Worm (Caenorhabditis elegans) whole organism, early embryonic: ENCODE measurements around the gene T01G5.6.

Experiments used
- B0310.2 ChIP-seq: sonication (generic microtip); optimal IDR thresholded peaks from 2 replicates; lab custom pipeline; 2016; ENCODE audit warnings: mild to moderate bottlenecking, missing genetic modification characterization, missing compliant biosample characterization
- F13C5.2 ChIP-seq: sonication (generic microtip); optimal IDR thresholded peaks from 2 replicates; lab custom pipeline; 2017; ENCODE audit warnings: mild to moderate bottlenecking, missing genetic modification characterization, inconsistent platforms, missing compliant biosample characterization
- aly-1 ChIP-seq: sonication (generic microtip); optimal IDR thresholded peaks from 2 replicates; lab custom pipeline; 2016; ENCODE audit warnings: missing genetic modification characterization, missing compliant biosample characterization
- ama-1 ChIP-seq: fragments of 150-350 bp; optimal IDR thresholded peaks from 2 replicates; lab custom pipeline; 2014
- ceh-13 ChIP-seq: fragments of 200-800 bp; sonication (Bioruptor generic); optimal IDR thresholded peaks from 2 replicates; lab custom pipeline; 2018; ENCODE audit warnings: mild to moderate bottlenecking, missing genetic modification characterization, missing compliant biosample characterization
- ceh-36 ChIP-seq: sonication (generic microtip); optimal IDR thresholded peaks from 2 replicates; lab custom pipeline; 2016; ENCODE audit warnings: missing genetic modification characterization, inconsistent platforms, missing compliant biosample characterization
- ets-7 ChIP-seq: sonication (generic microtip); optimal IDR thresholded peaks from 2 replicates; lab custom pipeline; 2016; ENCODE audit warnings: missing genotype, missing genetic modification characterization, missing compliant biosample characterization
- flt-1 ChIP-seq: fragments of 200-800 bp; sonication (Bioruptor generic); IDR thresholded peaks from 2 replicates; pipeline ENCODE4 v1.3.6; 2022; ENCODE audit warnings: missing genetic modification characterization, missing compliant biosample characterization
- hmbx-1 ChIP-seq: sonication (generic microtip); optimal IDR thresholded peaks from 2 replicates; lab custom pipeline; 2016; ENCODE audit warnings: mild to moderate bottlenecking, missing genetic modification characterization, missing compliant biosample characterization
- hmg-4 ChIP-seq: fragments of 200-800 bp; sonication (Bioruptor generic); optimal IDR thresholded peaks from 2 replicates; lab custom pipeline; 2018; ENCODE audit warnings: mild to moderate bottlenecking, missing genetic modification characterization, missing compliant biosample characterization
- hnd-1 ChIP-seq: sonication (generic microtip); optimal IDR thresholded peaks from 2 replicates; lab custom pipeline; 2016; ENCODE audit warnings: missing genetic modification characterization, missing compliant biosample characterization
- pes-1 ChIP-seq: fragments of 200-800 bp; sonication (Bioruptor generic); IDR thresholded peaks from 2 replicates; pipeline ENCODE4 v1.3.6; 2022; ENCODE audit warnings: missing genetic modification reagents, missing genetic modification characterization, missing compliant biosample characterization
- scrt-1 ChIP-seq: fragments of 200-800 bp; sonication (Bioruptor generic); IDR thresholded peaks from 2 replicates; pipeline ENCODE4 v1.3.6; 2022; ENCODE audit warnings: missing genetic modification characterization, missing compliant biosample characterization
- sea-1 ChIP-seq: fragments of 200-800 bp; sonication (Bioruptor generic); conservative IDR thresholded peaks from 2 replicates; pipeline ENCODE4 v1.3.6; 2022; ENCODE audit warnings: missing genetic modification characterization, missing compliant biosample characterization
- tbx-11 ChIP-seq: fragments of 200-800 bp; sonication (Bioruptor generic); IDR thresholded peaks from 2 replicates; pipeline ENCODE4 v1.3.6; 2022; ENCODE audit warnings: missing genetic modification characterization, missing compliant biosample characterization
- tbx-37 ChIP-seq: fragments of 200-800 bp; sonication (Bioruptor generic); conservative IDR thresholded peaks from 2 replicates; pipeline ENCODE4 v1.3.6; 2022; ENCODE audit warnings: missing genetic modification reagents, missing genetic modification characterization, missing compliant biosample characterization
- tra-4 ChIP-seq: sonication (generic microtip); optimal IDR thresholded peaks from 2 replicates; lab custom pipeline; 2017; ENCODE audit warnings: missing genetic modification characterization, missing compliant biosample characterization

The T01G5.6 gene

ce11 chrV:15074907-15075306, 39.0 kb downstream of the T01G5.6 start:
- TF ChIP-seq F13C5.2: no peak
- TF ChIP-seq tra-4 (tag; lab: Kevin White, UChicago): no peak
- TF ChIP-seq ets-7 (tag; lab: Kevin White, UChicago): no peak
- TF ChIP-seq scrt-1 (GFP tag; lab: Robert Waterston, UW): no peak
- TF ChIP-seq tbx-11 (GFP tag; lab: Robert Waterston, UW): no peak
- no peak for TF ChIP-seq hmbx-1 (tag; lab: Kevin White, UChicago)
- no peak for TF ChIP-seq aly-1 (tag; lab: Kevin White, UChicago)

DNA sequence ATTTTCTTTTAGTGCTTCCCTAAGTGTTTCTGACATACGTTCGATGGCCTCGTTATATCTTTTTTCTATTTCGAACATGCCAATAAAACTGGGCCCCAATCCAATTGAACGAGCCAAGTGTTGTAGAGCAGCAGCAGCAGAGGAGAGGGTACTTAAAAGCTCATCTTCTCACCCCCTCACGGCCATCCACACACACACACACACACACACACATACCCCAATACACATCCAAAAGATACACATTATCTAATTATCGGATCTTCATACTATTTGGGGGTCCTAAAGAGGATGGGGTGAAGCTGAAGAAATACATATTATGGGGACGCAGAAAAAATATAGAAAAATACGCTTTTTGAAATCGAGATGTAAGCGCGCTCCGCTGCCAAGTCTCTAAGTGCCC, 41.2 kb downstream of the T01G5.6 start:
- no peak for TF ChIP-seq flt-1
- TF ChIP-seq tbx-11 (GFP tag; lab: Robert Waterston, UW): 0 out of 2 replicates have a peak, but pooled peaks have one; percentile 24

DNA sequence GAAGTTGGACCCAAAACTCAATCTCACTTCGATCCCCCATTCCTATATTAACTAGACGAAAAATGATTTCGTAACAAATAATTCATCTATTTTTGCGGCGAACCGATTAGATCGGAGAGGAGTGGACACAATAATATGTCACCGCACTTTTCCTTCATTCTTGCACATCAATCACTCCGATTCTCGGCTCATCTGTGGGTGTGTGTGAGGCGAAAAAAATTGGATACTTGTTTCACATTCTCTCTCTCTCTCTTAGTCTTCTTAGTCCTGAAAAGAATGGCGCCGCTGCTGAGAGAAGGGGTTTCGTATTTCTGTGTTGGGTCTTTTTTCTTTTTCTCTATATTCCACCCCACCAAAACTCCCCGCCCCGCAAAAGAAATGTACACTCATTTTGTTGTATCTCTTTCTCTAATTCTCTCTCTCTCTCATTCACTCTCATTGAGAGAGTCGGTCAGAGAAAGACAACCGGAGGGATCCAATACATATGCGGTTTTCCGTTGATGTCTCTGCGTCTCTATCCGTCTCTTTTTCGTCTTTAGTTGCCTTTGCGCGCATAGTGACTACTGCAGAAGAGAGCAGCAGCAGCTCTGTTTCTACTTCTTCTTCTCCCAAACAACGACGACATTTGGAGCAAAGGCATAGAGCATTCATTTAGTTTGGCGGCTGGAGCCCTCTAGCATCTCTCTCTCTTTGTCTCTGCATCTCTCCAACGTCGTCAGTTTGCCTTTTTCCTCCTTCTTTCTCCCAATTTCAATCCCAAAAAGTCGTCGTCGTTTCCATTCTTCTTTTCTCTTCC, 42.7 kb downstream of the T01G5.6 start, which contains the start of gene unc-76:
Gene unc-76, plus strand, starts transcription at position 746 of the 796 bp plus-strand sequence.
- TF ChIP-seq ets-7 (tag; lab: Kevin White, UChicago): no peak
- TF ChIP-seq aly-1 (tag; lab: Kevin White, UChicago): peak; percentile 14
- TF ChIP-seq hmg-4 (GFP tag; lab: Kevin White, UChicago): peak; percentile 53

- no peak for TF ChIP-seq tra-4 (tag; lab: Kevin White, UChicago)
Observed at ce11 chrV:15069435-15069985, 44.4 kb downstream of the T01G5.6 start.

DNA sequence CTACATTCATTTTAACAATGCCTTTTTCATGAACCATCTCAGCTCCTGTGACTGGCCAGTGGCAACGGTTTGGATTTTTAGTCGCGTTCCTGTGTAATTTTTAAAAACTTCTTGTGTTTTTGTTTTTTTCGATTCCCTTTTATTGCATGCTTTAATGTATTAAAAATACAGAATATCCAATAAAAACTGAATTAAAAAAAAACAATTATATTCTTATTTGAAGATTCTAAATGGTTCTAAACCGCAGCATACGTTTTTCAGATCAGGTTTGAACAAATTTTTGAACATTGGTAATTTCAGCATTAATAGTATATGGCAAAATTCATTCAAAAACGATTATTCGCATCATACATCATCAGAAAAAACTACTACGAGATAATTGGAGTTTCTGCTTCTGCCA, 45.5 kb downstream of the T01G5.6 start, which contains the start of gene dnj-3:
Gene dnj-3, plus strand, starts transcription at position 301 of the 400 bp plus-strand sequence.
- TF ChIP-seq tbx-37 (GFP tag; lab: Robert Waterston, UW): no peak
- no peak for TF ChIP-seq ama-1 (lab: Kevin White, UChicago)
- no peak for TF ChIP-seq aly-1 (tag; lab: Kevin White, UChicago)
- no peak for TF ChIP-seq scrt-1 (GFP tag; lab: Robert Waterston, UW)
- TF ChIP-seq pes-1 (GFP tag; lab: Robert Waterston, UW): no peak
- no peak for TF ChIP-seq hnd-1 (tag; lab: Kevin White, UChicago)
- TF ChIP-seq hmbx-1 (tag; lab: Kevin White, UChicago): no peak
- no peak for TF ChIP-seq tra-4 (tag; lab: Kevin White, UChicago)
- no peak for TF ChIP-seq tbx-11 (GFP tag; lab: Robert Waterston, UW)
- TF ChIP-seq flt-1: no peak
- TF ChIP-seq ceh-36: no peak
- no peak for TF ChIP-seq sea-1
- TF ChIP-seq ceh-13 (GFP tag; lab: Kevin White, UChicago): no peak
- TF ChIP-seq hmg-4 (GFP tag; lab: Kevin White, UChicago): no peak
- TF ChIP-seq ets-7 (tag; lab: Kevin White, UChicago): no peak
- no peak for TF ChIP-seq B0310.2 (tag; lab: Kevin White, UChicago)
- TF ChIP-seq F13C5.2: no peak

- TF ChIP-seq tbx-11 (GFP tag; lab: Robert Waterston, UW) (no peak), F13C5.2 (no peak)
Observed at ce11 chrV:15067165-15067564, 46.7 kb downstream of the T01G5.6 start, which contains the start of gene C25D7.10. TSS of gene C25D7.10 (plus strand) at chrV:15067465.

ce11 chrV:15065837-15066348, 48.0 kb downstream of the T01G5.6 start, which contains the start of gene otub-1:
TSS of gene otub-1 (plus strand) at chrV:15066298.
- TF ChIP-seq hnd-1 (tag; lab: Kevin White, UChicago): no peak
- TF ChIP-seq tbx-37 (GFP tag; lab: Robert Waterston, UW): no peak
- no peak for TF ChIP-seq B0310.2 (tag; lab: Kevin White, UChicago)
- TF ChIP-seq F13C5.2: no peak
- no peak for TF ChIP-seq ama-1 (lab: Kevin White, UChicago)
- no peak for TF ChIP-seq aly-1 (tag; lab: Kevin White, UChicago)
- TF ChIP-seq flt-1: no peak
- TF ChIP-seq sea-1: no peak
- TF ChIP-seq ceh-36: no peak
- no peak for TF ChIP-seq ceh-13 (GFP tag; lab: Kevin White, UChicago)
- no peak for TF ChIP-seq tra-4 (tag; lab: Kevin White, UChicago)
- TF ChIP-seq ets-7 (tag; lab: Kevin White, UChicago): no peak
- no peak for TF ChIP-seq hmg-4 (GFP tag; lab: Kevin White, UChicago)
- no peak for TF ChIP-seq pes-1 (GFP tag; lab: Robert Waterston, UW)
- no peak for TF ChIP-seq scrt-1 (GFP tag; lab: Robert Waterston, UW)
- TF ChIP-seq tbx-11 (GFP tag; lab: Robert Waterston, UW): no peak
- TF ChIP-seq hmbx-1 (tag; lab: Kevin White, UChicago): no peak
